Worm (Caenorhabditis elegans): Measurements from ENCODE around the gene fbxa-82.

ce11 chrV:15074907-15075306, 22.6 kb upstream of the fbxa-82 start:
- TF ChIP-seq flt-1 (GFP tag; IDR thresholded peaks at IDR 0.05): no peak
- no peak for TF ChIP-seq hnd-1 (tag; optimal IDR thresholded peaks at IDR 0.05)
- no peak for TF ChIP-seq ceh-13 (GFP tag; optimal IDR thresholded peaks at IDR 0.05)
- no peak for TF ChIP-seq hmbx-1 (tag; optimal IDR thresholded peaks at IDR 0.05)
- TF ChIP-seq scrt-1 (GFP tag; IDR thresholded peaks at IDR 0.05): no peak
- no peak for TF ChIP-seq tbx-11 (GFP tag; IDR thresholded peaks at IDR 0.05)
- no peak for TF ChIP-seq ceh-36 (tag; optimal IDR thresholded peaks at IDR 0.05)

All from whole organism, early embryonic.